Fruit fly (Drosophila melanogaster) whole organism, pupa: ENCODE measurements around the gene erm.
A peak's percentile ranks its signal among the peaks of the same experiment; 100 is the strongest.

Experiments
- CG10348 ChIP-seq: fragments of 200-800 bp; sonication (Bioruptor generic); IDR thresholded peaks from 2 replicates; pipeline ENCODE4 v1.3.6; 2022; ENCODE audit warnings: missing biosample characterization, missing genetic modification characterization
- CG12605 ChIP-seq: fragments of 200-800 bp; sonication (Bioruptor generic); IDR thresholded peaks from 2 replicates; pipeline ENCODE4 v1.3.6; 2022; ENCODE audit warnings: missing biosample characterization, missing genetic modification characterization
- CG13204 ChIP-seq: fragments of 200-800 bp; sonication (Bioruptor generic); optimal IDR thresholded peaks from 2 replicates; lab custom pipeline; 2018; ENCODE audit warnings: missing biosample characterization, mild to moderate bottlenecking, missing genetic modification characterization, moderate library complexity
- CG14655 ChIP-seq: fragments of 200-800 bp; sonication (Bioruptor generic); optimal IDR thresholded peaks from 3 replicates; lab custom pipeline; 2017; ENCODE audit warnings: mild to moderate bottlenecking, missing biosample characterization, missing genetic modification reagents, missing genetic modification characterization
- CG15710 ChIP-seq: fragments of 200-800 bp; sonication (Bioruptor generic); optimal IDR thresholded peaks from 2 replicates; lab custom pipeline; 2018; ENCODE audit warnings: missing biosample characterization, mild to moderate bottlenecking, missing genetic modification characterization, moderate library complexity
- CG17806 ChIP-seq: fragments of 200-800 bp; sonication (Bioruptor generic); optimal IDR thresholded peaks from 2 replicates; lab custom pipeline; 2018; ENCODE audit warnings: missing biosample characterization, mild to moderate bottlenecking, missing genetic modification characterization, moderate library complexity
- CG32121 ChIP-seq: fragments of 200-800 bp; sonication (Bioruptor generic); IDR thresholded peaks from 2 replicates; pipeline ENCODE4 v1.3.6; 2022; ENCODE audit warnings: missing biosample characterization, missing genetic modification characterization
- CG34367 ChIP-seq: fragments of 200-800 bp; sonication (Bioruptor generic); optimal IDR thresholded peaks from 2 replicates; lab custom pipeline; 2018; ENCODE audit warnings: missing biosample characterization, mild to moderate bottlenecking, missing genetic modification characterization
- CG4496 ChIP-seq: fragments of 200-800 bp; sonication (Bioruptor generic); IDR thresholded peaks from 3 replicates; pipeline ENCODE4 v1.3.6; 2022; ENCODE audit warnings: missing biosample characterization, missing genetic modification characterization
- CG8159 ChIP-seq: fragments of 200-800 bp; sonication (Bioruptor generic); optimal IDR thresholded peaks from 3 replicates; lab custom pipeline; 2018; ENCODE audit warnings: missing biosample characterization, mild to moderate bottlenecking, missing genetic modification characterization, moderate library complexity
- CG8301 ChIP-seq: fragments of 200-800 bp; sonication (Bioruptor generic); optimal IDR thresholded peaks from 2 replicates; lab custom pipeline; 2018; ENCODE audit warnings: missing biosample characterization, mild to moderate bottlenecking, missing genetic modification characterization
- CG9948 ChIP-seq: fragments of 200-800 bp; sonication (Bioruptor generic); optimal IDR thresholded peaks from 2 replicates; lab custom pipeline; 2018; ENCODE audit warnings: missing biosample characterization, mild to moderate bottlenecking, missing genetic modification characterization, moderate library complexity
- D1 ChIP-seq: fragments of 200-800 bp; sonication (Bioruptor generic); optimal IDR thresholded peaks from 2 replicates; lab custom pipeline; 2018; ENCODE audit warnings: missing biosample characterization, mild to moderate bottlenecking, missing genetic modification characterization, moderate library complexity
- EcR ChIP-seq: fragments of 200-800 bp; sonication (Bioruptor generic); optimal IDR thresholded peaks from 3 replicates; lab custom pipeline; 2019; ENCODE audit warnings: missing biosample characterization, missing genetic modification characterization, mild to moderate bottlenecking, moderate library complexity, missing genetic modification reagents
- Ets98B ChIP-seq: fragments of 200-800 bp; sonication (Bioruptor generic); IDR thresholded peaks from 2 replicates; pipeline ENCODE4 v1.3.6; 2022; ENCODE audit warnings: missing biosample characterization, missing genetic modification characterization
- Pif1A ChIP-seq: fragments of 200-800 bp; sonication (Bioruptor generic); optimal IDR thresholded peaks from 3 replicates; lab custom pipeline; 2016; ENCODE audit warnings: missing biosample characterization, missing genetic modification characterization
- Pif1B ChIP-seq: fragments of 200-800 bp; sonication (Bioruptor generic); optimal IDR thresholded peaks from 3 replicates; lab custom pipeline; 2016; ENCODE audit warnings: missing biosample characterization, missing genetic modification characterization
- Snoo ChIP-seq: fragments of 200-800 bp; sonication (Bioruptor generic); optimal IDR thresholded peaks from 3 replicates; lab custom pipeline; 2017; ENCODE audit warnings: missing biosample characterization, mild to moderate bottlenecking, missing genetic modification characterization, inconsistent platforms
- fd96Ca ChIP-seq: fragments of 200-800 bp; sonication (Bioruptor generic); IDR thresholded peaks from 3 replicates; pipeline ENCODE4 v1.3.6; 2022; ENCODE audit warnings: missing biosample characterization, missing genetic modification characterization
- gl ChIP-seq: fragments of 200-800 bp; sonication (Bioruptor generic); optimal IDR thresholded peaks from 2 replicates; lab custom pipeline; 2018; ENCODE audit warnings: missing biosample characterization, mild to moderate bottlenecking, missing genetic modification characterization

erm gene

DNA sequence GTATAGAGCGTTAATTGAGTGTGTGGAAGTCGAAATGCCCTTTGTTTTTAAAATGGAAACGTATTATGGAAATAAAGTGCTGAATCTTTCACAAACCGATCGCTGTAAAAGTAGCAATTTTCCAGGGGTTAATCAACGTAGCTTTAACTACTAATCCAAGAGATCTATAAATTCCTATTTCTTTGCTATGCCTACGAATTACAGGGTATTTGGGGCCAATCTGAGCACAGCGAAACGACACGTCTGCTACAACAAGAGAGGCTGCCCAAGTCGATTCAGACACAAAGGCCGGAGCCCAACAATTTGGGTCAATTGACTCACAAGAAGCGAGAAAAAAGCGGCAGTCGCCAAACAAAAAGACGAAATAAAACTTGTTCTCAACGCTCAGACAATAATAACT lies 63.1 kb downstream of the erm start:
- TF ChIP-seq Pif1B (GFP tag; lab: Kevin White, UChicago) (no peak), Snoo (tag; lab: Kevin White, UChicago) (peak; percentile 30), CG4496 (GFP tag; lab: Robert Waterston, UW) (0 out of 3 replicates have a peak, but pooled peaks have one; percentile 33), fd96Ca (GFP tag; lab: Robert Waterston, UW) (peak; percentile 52; the same call in 2 of the 3 replicates), Ets98B (GFP tag; lab: Robert Waterston, UW) (peak; percentile 38)

DNA sequence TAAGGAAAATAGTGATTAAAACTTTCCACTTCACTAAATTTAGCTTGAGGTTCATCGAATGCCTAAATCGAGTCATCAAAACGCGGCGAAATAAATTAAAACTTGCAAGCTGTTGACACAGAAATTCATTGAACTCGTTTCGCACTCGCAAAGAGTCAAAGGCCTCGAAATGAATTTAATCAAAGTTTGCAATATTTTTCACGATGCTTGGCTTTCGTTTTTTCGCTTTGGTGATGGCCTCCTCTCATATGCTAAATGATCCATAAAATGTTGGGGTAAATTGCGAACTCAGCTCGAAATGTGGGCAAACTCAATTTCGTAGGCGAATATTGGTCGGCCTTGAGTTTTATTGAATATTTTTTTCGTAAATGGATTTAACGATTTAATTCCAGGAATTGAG lies 63.8 kb downstream of the erm start:
- no peak for TF ChIP-seq CG8159 (tag; lab: Kevin White, UChicago)
- peak; percentile 7 for TF ChIP-seq EcR

DNA sequence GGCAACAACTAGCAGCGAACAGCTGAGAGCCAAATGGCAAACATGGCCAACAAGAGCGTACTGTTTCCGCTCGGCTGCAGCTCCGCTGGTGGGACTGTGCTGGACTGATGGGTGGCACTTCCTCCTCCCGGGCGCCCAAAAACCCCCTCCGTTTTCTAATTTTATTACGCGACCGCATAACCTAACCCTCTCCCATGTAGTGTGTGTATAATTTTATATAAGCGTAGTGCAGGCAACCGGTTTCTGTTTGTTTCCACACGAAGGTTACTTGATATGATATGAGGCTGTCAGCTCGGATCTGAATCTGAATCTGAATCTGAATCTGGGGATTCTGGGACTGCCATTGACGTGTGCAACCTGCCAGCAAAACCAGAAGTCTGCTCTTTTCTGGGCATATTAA lies 67.3 kb downstream of the erm start:
- TF ChIP-seq CG32121 (GFP tag; lab: Robert Waterston, UW) (0 out of 2 replicates have a peak, but pooled peaks have one; percentile 31), fd96Ca (GFP tag; lab: Robert Waterston, UW) (peak; percentile 25; the same call in 1 of the 3 replicates), CG10348 (GFP tag; lab: Robert Waterston, UW) (0 out of 2 replicates have a peak, but pooled peaks have one; percentile 24), CG9948 (tag; lab: Kevin White, UChicago) (no peak)

DNA sequence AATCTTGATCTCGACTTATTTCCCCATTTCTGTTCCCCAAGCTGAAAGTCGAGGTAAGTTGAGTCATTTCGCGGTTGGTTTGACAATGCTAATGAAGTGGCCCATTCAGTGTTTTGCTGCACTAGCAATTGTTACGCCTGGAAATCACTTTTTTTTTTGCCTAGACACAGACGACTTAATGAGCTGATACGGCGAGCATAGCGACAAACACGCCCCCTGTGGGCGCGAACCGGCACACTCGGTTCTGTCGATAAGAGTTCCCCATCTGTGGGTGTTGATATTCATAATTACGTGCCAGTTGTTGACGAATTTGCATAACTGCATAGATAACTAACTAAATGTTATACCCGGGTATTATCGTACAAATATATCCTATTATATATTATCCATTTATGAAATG lies 67.9 kb downstream of the erm start:
- no peak for TF ChIP-seq D1 (tag; lab: Kevin White, UChicago)
- TF ChIP-seq CG34367 (tag; lab: Kevin White, UChicago): no peak
- no peak for TF ChIP-seq gl
- no peak for TF ChIP-seq CG32121 (GFP tag; lab: Robert Waterston, UW)
- TF ChIP-seq CG15710 (tag; lab: Kevin White, UChicago): no peak
- no peak for TF ChIP-seq CG8301
- TF ChIP-seq CG9948 (tag; lab: Kevin White, UChicago): no peak
- TF ChIP-seq CG4496 (GFP tag; lab: Robert Waterston, UW): no peak
- no peak for TF ChIP-seq Pif1A (GFP tag; lab: Kevin White, UChicago)
- TF ChIP-seq CG12605: no peak
- TF ChIP-seq EcR: no peak
- no peak for TF ChIP-seq Pif1B (GFP tag; lab: Kevin White, UChicago)
- TF ChIP-seq Ets98B (GFP tag; lab: Robert Waterston, UW): no peak
- no peak for TF ChIP-seq fd96Ca (GFP tag; lab: Robert Waterston, UW)
- TF ChIP-seq CG10348 (GFP tag; lab: Robert Waterston, UW): no peak
- TF ChIP-seq Snoo (tag; lab: Kevin White, UChicago): no peak
- no peak for TF ChIP-seq CG13204 (GFP tag; lab: Kevin White, UChicago)
- no peak for TF ChIP-seq CG17806 (tag; lab: Kevin White, UChicago)
- TF ChIP-seq, all 21 proteins: peak for 0

DNA sequence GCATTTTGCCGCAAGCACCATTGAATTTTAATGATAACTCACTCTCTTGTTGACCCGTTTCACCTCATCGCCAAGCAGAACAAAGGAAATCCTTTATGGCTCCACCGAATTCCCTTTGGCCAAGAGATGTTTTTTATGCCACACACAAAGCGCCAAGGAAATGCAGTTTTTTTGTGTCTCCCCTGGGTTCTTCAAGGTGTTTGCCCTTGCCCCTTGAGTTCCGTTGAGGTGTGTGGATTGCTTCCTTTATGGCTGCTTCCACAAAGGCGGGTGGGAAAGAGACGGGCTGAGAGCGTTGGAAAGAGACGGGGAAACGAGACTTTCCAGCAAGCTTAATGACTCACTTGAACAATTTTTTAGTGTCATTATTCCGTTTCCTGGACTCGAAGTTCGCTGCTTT lies 68.9 kb downstream of the erm start:
- TF ChIP-seq EcR (peak; percentile 28), CG9948 (tag; lab: Kevin White, UChicago) (no peak), CG8159 (tag; lab: Kevin White, UChicago) (no peak), D1 (tag; lab: Kevin White, UChicago) (no peak), Snoo (tag; lab: Kevin White, UChicago) (no peak), CG14655 (GFP tag; lab: Kevin White, UChicago) (no peak), CG17806 (tag; lab: Kevin White, UChicago) (no peak), Pif1B (GFP tag; lab: Kevin White, UChicago) (no peak)
